Fruit fly (Drosophila melanogaster) whole organism, embryonic: ENCODE results near the gene CG9948.

Experiments used
- B-H1 ChIP-seq: fragments of 200-800 bp; sonication (Bioruptor generic); IDR thresholded peaks from 3 replicates; pipeline ENCODE4 v1.3.6; 2022; ENCODE audit warnings: missing biosample characterization, missing genetic modification characterization
- CG10654 ChIP-seq: fragments of 200-800 bp; sonication (Bioruptor generic); optimal IDR thresholded peaks from 2 replicates; lab custom pipeline; 2016; ENCODE audit warnings: missing biosample characterization, missing genetic modification characterization
- CG14965 ChIP-seq: fragments of 200-800 bp; sonication (Bioruptor generic); optimal IDR thresholded peaks from 2 replicates; lab custom pipeline; 2016; ENCODE audit warnings: missing biosample characterization, missing genetic modification characterization, borderline replicate concordance
- CG4404 ChIP-seq: fragments of 200-800 bp; sonication (Bioruptor generic); IDR thresholded peaks from 2 replicates; pipeline ENCODE4 v1.3.6; 2022; ENCODE audit warnings: missing biosample characterization, missing genetic modification characterization
- CG6683 ChIP-seq: fragments of 200-800 bp; sonication (Bioruptor generic); optimal IDR thresholded peaks from 2 replicates; lab custom pipeline; 2017; ENCODE audit warnings: missing biosample characterization, mild to moderate bottlenecking, missing genetic modification characterization, missing genetic modification reagents
- Hey ChIP-seq: fragments of 200-800 bp; sonication (Bioruptor generic); optimal IDR thresholded peaks from 3 replicates; lab custom pipeline; 2018; ENCODE audit warnings: missing biosample characterization, mild to moderate bottlenecking, missing genetic modification characterization
- Hr3 ChIP-seq: fragments of 200-800 bp; sonication (Bioruptor generic); optimal IDR thresholded peaks from 3 replicates; lab custom pipeline; 2016; ENCODE audit warnings: missing biosample characterization, missing genetic modification characterization
- Myb ChIP-seq: fragments of 200-800 bp; sonication (Bioruptor generic); optimal IDR thresholded peaks from 2 replicates; lab custom pipeline; 2016; ENCODE audit warnings: missing biosample characterization, missing genetic modification characterization
- Spps ChIP-seq: fragments of 200-800 bp; sonication (Bioruptor generic); optimal IDR thresholded peaks from 2 replicates; lab custom pipeline; 2018; ENCODE audit warnings: missing biosample characterization, mild to moderate bottlenecking, missing genetic modification characterization
- her ChIP-seq: fragments of 200-800 bp; sonication (Bioruptor generic); optimal IDR thresholded peaks from 2 replicates; lab custom pipeline; 2016; ENCODE audit warnings: missing biosample characterization, missing genetic modification characterization
- ken ChIP-seq: fragments of 200-800 bp; sonication (Bioruptor generic); IDR thresholded peaks from 3 replicates; pipeline ENCODE4 v1.3.6; 2022; ENCODE audit warnings: missing biosample characterization, missing genetic modification characterization
- lbe ChIP-seq: fragments of 200-800 bp; sonication (Bioruptor generic); optimal IDR thresholded peaks from 2 replicates; lab custom pipeline; 2016; ENCODE audit warnings: missing biosample characterization, mild to moderate bottlenecking, missing genetic modification characterization
- zfh2 ChIP-seq: fragments of 200-800 bp; sonication (Bioruptor generic); optimal IDR thresholded peaks from 2 replicates; lab custom pipeline; 2016; ENCODE audit warnings: missing biosample characterization, missing genetic modification characterization

DNA sequence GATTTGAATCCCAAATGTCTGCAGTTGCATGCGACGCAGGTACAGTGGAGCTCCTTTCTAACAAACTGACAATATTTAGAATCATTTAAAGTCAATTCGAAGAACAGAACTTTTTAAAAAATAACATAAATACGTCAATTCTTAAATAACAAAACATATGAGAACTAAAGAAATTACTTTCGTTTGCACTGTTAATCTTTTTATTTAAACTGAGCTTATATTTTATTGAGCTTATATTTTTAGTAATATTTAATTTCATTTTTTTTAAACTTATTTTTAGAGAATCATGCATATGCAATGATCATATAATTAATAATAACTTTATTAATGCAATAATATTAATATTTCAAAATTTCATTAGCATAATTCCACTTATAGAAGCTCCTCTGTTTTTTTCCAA lies 24.8 kb downstream of the CG9948 start:
- TF ChIP-seq CG14965 (GFP tag; lab: Kevin White, UChicago): no peak
- no peak for TF ChIP-seq B-H1
- TF ChIP-seq zfh2 (GFP tag; lab: Kevin White, UChicago): no peak
- no peak for TF ChIP-seq ken (GFP tag; lab: Robert Waterston, UW)
- TF ChIP-seq CG4404 (GFP tag; lab: Robert Waterston, UW): no peak
- no peak for TF ChIP-seq CG6683
- TF ChIP-seq Hey (tag; lab: Kevin White, UChicago): no peak
- no peak for TF ChIP-seq Myb
- no peak for TF ChIP-seq Spps (tag; lab: Kevin White, UChicago)
- no peak for TF ChIP-seq Hr3 (GFP tag; lab: Kevin White, UChicago)
- TF ChIP-seq lbe (GFP tag; lab: Kevin White, UChicago): no peak
- no peak for TF ChIP-seq CG10654 (GFP tag; lab: Kevin White, UChicago)
- no peak for TF ChIP-seq her
